Fruit fly (Drosophila melanogaster): ENCODE measurements around the gene bor.
A peak's percentile ranks its signal among the peaks of the same experiment; 100 is the strongest.

The bor gene

DNA sequence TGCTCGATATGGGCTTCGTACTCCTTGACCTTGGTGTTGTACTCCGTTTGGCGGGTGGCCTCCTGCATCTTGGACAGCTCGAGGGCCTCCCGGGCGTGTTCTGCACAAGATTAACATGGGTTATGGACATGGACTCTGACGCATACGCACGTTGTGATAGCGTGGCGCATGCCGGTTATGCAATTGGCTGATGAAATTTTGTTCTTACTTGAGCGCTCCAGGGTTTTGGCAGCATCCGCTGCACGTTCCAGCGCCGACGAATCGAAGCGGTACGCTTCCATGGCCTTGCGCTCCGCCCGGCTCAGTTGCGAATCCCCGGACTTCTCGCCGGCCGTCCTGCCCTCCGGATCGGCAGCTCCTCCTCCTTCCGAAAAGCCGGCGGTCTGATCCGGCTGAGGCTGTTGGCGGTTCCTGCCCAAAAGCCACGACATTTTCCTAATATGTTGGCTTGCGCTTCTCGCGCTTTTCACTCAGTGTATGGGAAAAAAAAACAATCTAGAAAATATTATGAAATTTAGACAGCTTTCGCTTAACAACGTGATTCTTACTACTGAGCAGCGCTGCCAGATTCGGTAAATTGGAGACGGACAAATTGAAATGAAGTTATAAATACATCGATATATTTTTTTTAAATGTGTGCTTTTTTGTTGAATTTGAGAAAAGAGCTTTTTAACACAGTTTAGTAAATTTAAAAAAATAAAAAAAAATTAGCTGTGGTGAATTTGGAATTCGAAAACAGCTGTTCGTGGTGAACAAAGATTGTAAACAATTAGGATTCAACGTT lies at the start of gene bor, which contains the start of gene asun:
TSS of gene bor (minus strand) at position 594 of the 784 bp plus-strand sequence.
TSS of gene asun (plus strand) at position 750 of the 784 bp plus-strand sequence.
- TF ChIP-seq Pif1B (GFP tag; optimal IDR thresholded peaks at IDR 0.05) (no peak), CG12605 (GFP tag; IDR thresholded peaks at IDR 0.05) (peak; percentile 12; the same call in 1 of the 2 replicates), CG4496 (GFP tag; IDR thresholded peaks at IDR 0.05) (peak; percentile 29; the same call in 1 of the 3 replicates)

- no peak for TF ChIP-seq CG32121 (GFP tag; IDR thresholded peaks at IDR 0.05)
- no peak for TF ChIP-seq CG12605 (GFP tag; IDR thresholded peaks at IDR 0.05)
- no peak for TF ChIP-seq CG34367 (tag; optimal IDR thresholded peaks at IDR 0.05)
- TF ChIP-seq CG15710 (tag; optimal IDR thresholded peaks at IDR 0.05): no peak
- TF ChIP-seq Snoo (tag; optimal IDR thresholded peaks at IDR 0.05): no peak
- no peak for TF ChIP-seq rn (GFP tag; IDR thresholded peaks at IDR 0.05)
- no peak for TF ChIP-seq gl (tag; optimal IDR thresholded peaks at IDR 0.05)
- no peak for TF ChIP-seq fd96Ca (GFP tag; IDR thresholded peaks at IDR 0.05)
- TF ChIP-seq CG8301 (tag; optimal IDR thresholded peaks at IDR 0.05): no peak
- TF ChIP-seq D1 (tag; optimal IDR thresholded peaks at IDR 0.05): no peak
- TF ChIP-seq EcR (GFP tag; optimal IDR thresholded peaks at IDR 0.05): no peak
- TF ChIP-seq Pif1B (GFP tag; optimal IDR thresholded peaks at IDR 0.05): no peak
- no peak for TF ChIP-seq CG14655 (GFP tag; optimal IDR thresholded peaks at IDR 0.05)
- no peak for TF ChIP-seq CG13204 (GFP tag; optimal IDR thresholded peaks at IDR 0.05)
- no peak for TF ChIP-seq Ets98B (GFP tag; IDR thresholded peaks at IDR 0.05)
- TF ChIP-seq Pif1A (GFP tag; optimal IDR thresholded peaks at IDR 0.05): no peak
- no peak for TF ChIP-seq CG17806 (tag; optimal IDR thresholded peaks at IDR 0.05)
- no peak for TF ChIP-seq CG8159 (tag; optimal IDR thresholded peaks at IDR 0.05)
- TF ChIP-seq CG4496 (GFP tag; IDR thresholded peaks at IDR 0.05): no peak
- TF ChIP-seq CG10348 (GFP tag; IDR thresholded peaks at IDR 0.05): no peak
Observed at dm6 chr3R:16310081-16310493, 46.2 kb upstream of the bor start.

- TF ChIP-seq CG13204 (GFP tag; optimal IDR thresholded peaks at IDR 0.05) (peak; percentile 67), CG14655 (GFP tag; optimal IDR thresholded peaks at IDR 0.05) (no peak), CG4496 (GFP tag; IDR thresholded peaks at IDR 0.05) (0 out of 3 replicates have a peak, but pooled peaks have one; percentile 42), CG12605 (GFP tag; IDR thresholded peaks at IDR 0.05) (0 out of 2 replicates have a peak, but pooled peaks have one; percentile 17), CG32121 (GFP tag; IDR thresholded peaks at IDR 0.05) (peak; percentile 30; the same call in 1 of the 2 replicates), CG8159 (tag; optimal IDR thresholded peaks at IDR 0.05) (peak; percentile 19), Ets98B (GFP tag; IDR thresholded peaks at IDR 0.05) (no peak), fd96Ca (GFP tag; IDR thresholded peaks at IDR 0.05) (no peak), Pif1A (GFP tag; optimal IDR thresholded peaks at IDR 0.05) (peak; percentile 10), CG34367 (tag; optimal IDR thresholded peaks at IDR 0.05) (no peak), CG15710 (tag; optimal IDR thresholded peaks at IDR 0.05) (peak; percentile 10)
Observed at dm6 chr3R:16309302-16310080, 45.6 kb upstream of the bor start.

- TF ChIP-seq Snoo (tag; optimal IDR thresholded peaks at IDR 0.05) (no peak), rn (GFP tag; IDR thresholded peaks at IDR 0.05) (no peak), EcR (GFP tag; optimal IDR thresholded peaks at IDR 0.05) (peak; percentile 69), CG8301 (tag; optimal IDR thresholded peaks at IDR 0.05) (no peak)
Observed at dm6 chr3R:16308057-16308456, 44.1 kb upstream of the bor start.

dm6 chr3R:16305185-16305989 lies 41.5 kb upstream of the bor start, which contains the start of gene Zip89B:
Gene Zip89B, plus strand, starts transcription at chr3R:16305758.
- no peak for TF ChIP-seq rn (GFP tag; IDR thresholded peaks at IDR 0.05)
- peak; percentile 93 for TF ChIP-seq EcR (GFP tag; optimal IDR thresholded peaks at IDR 0.05)
- no peak for TF ChIP-seq Pif1A (GFP tag; optimal IDR thresholded peaks at IDR 0.05)
- TF ChIP-seq Pif1B (GFP tag; optimal IDR thresholded peaks at IDR 0.05): peak; percentile 23

DNA sequence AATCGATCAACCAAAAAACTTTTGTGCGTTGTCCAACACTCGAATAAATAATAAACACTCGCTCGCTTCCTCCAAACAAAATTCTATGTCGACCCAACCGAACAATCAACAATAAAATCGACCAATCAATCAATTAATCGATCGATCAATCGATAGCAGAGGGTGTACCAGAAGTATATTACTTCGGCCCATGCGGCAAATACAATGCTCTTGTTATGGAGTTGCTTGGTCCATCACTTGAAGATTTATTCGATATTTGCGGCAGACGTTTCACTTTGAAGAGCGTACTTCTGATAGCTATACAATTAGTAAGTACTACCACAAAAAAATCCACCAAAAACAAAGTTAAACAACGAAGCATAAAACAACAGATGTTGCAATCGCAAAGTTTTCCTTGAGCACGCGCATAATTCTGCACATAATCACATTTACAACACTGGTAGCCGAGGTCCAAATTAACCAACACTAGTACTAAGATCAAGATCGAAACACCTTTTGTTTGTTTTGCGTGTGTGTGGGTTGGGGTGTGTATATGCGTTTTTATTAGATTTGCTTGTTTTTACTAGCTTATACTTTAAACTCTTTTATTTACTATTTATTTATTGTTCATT lies 31.7 kb upstream of the bor start:
- TF ChIP-seq CG12605 (GFP tag; IDR thresholded peaks at IDR 0.05) (no peak), EcR (GFP tag; optimal IDR thresholded peaks at IDR 0.05) (no peak), CG4496 (GFP tag; IDR thresholded peaks at IDR 0.05) (no peak), CG8159 (tag; optimal IDR thresholded peaks at IDR 0.05) (no peak), CG9948 (tag; optimal IDR thresholded peaks at IDR 0.05) (no peak)

All from whole organism, pupa.